Worm (Caenorhabditis elegans) whole organism, L3 larva: Measurements from ENCODE around the gene ttr-3.

Experiments used
- aly-2 ChIP-seq: fragments of 150-350 bp; optimal IDR thresholded peaks from 2 replicates; lab custom pipeline; 2014; ENCODE audit warnings: missing biosample characterization, missing genetic modification characterization
- ama-1 ChIP-seq: fragments of 150-350 bp; optimal IDR thresholded peaks from 2 replicates; lab custom pipeline; 2018
- fkh-10 ChIP-seq: sonication (generic microtip); optimal IDR thresholded peaks from 2 replicates; lab custom pipeline; 2017; ENCODE audit warnings: missing biosample characterization, missing genetic modification reagents, missing genetic modification characterization
- fos-1 ChIP-seq: fragments of 150-350 bp; optimal IDR thresholded peaks from 2 replicates; lab custom pipeline; 2014; ENCODE audit warnings: missing biosample characterization, missing genetic modification characterization
- mdl-1 ChIP-seq: fragments of 150-350 bp; optimal IDR thresholded peaks from 2 replicates; lab custom pipeline; 2014; ENCODE audit warnings: missing biosample characterization, missing genetic modification characterization
- nhr-12 ChIP-seq: fragments of 150-350 bp; optimal IDR thresholded peaks from 2 replicates; lab custom pipeline; 2014; ENCODE audit warnings: missing biosample characterization, missing genetic modification characterization
- nhr-23 ChIP-seq: fragments of 150-350 bp; optimal IDR thresholded peaks from 2 replicates; lab custom pipeline; 2014; ENCODE audit warnings: missing biosample characterization, missing genetic modification reagents, missing genetic modification characterization
- nhr-237 ChIP-seq: fragments of 150-350 bp; optimal IDR thresholded peaks from 2 replicates; lab custom pipeline; 2014; ENCODE audit warnings: missing biosample characterization, missing genetic modification characterization
- pqm-1 ChIP-seq: fragments of 150-350 bp; optimal IDR thresholded peaks from 2 replicates; lab custom pipeline; 2017; ENCODE audit warnings: missing biosample characterization, missing genetic modification characterization, inconsistent platforms
- unc-62 ChIP-seq: fragments of 150-350 bp; sonication (generic microtip); optimal IDR thresholded peaks from 4 replicates; lab custom pipeline; 2014; ENCODE audit warnings: missing biosample characterization, missing genetic modification reagents, missing genetic modification characterization

DNA sequence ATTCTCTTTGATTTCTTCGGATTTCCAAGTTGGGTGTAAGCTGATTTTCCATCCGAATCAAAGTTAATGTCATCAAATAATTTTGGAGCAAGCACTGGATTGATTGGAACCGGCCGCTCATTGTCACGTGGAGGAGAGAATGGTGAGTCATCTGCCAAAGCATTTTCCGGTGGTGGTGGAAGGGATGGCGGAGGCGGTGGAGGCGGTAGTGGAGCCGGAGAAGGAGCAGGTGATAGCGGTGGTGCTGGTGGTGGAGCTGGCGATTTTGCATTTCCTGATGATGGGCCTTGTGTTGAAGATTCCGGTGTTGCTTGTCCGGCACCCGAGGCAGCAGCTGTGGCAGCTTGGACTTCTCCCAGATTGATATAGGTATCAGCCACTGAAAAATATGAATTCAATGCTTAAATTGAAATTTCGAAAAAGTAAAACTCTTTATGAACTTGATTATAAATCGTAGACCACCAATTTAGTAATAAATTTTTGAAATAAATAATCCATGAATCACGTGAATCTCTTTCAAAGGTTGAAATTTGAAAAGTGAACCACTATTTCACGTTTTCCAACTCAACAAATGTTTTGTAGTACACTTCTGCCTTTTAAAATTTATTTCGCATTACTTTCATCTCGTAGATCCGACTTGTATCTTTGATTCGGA lies 14.6 kb upstream of the ttr-3 start, which contains the start of the genes K03H1.9 and K03H1.12:
- TF ChIP-seq unc-62 (no peak), mdl-1 (tag; lab: Kevin White, UChicago) (no peak), nhr-23 (tag; lab: Kevin White, UChicago) (no peak), pqm-1 (tag; lab: Kevin White, UChicago) (no peak), fos-1 (tag; lab: Kevin White, UChicago) (no peak), nhr-237 (tag; lab: Kevin White, UChicago) (no peak), fkh-10 (GFP tag; lab: Kevin White, UChicago) (no peak), aly-2 (tag; lab: Kevin White, UChicago) (no peak), nhr-12 (tag; lab: Kevin White, UChicago) (no peak), ama-1 (lab: Kevin White, UChicago) (no peak)
